Fruit fly (Drosophila melanogaster) whole organism, embryonic: Measurements from ENCODE around the gene CG13313.
A peak's percentile ranks its signal among the peaks of the same experiment; 100 is the strongest.

Source experiments
- Abd-B ChIP-seq: fragments of 200-800 bp; sonication (Bioruptor generic); optimal IDR thresholded peaks from 2 replicates; lab custom pipeline; 2018; ENCODE audit warnings: missing biosample characterization, mild to moderate bottlenecking, missing genetic modification characterization, moderate library complexity
- C15 ChIP-seq: fragments of 200-800 bp; sonication (Bioruptor generic); IDR thresholded peaks from 3 replicates; pipeline ENCODE4 v1.3.6; 2022; ENCODE audit warnings: missing biosample characterization, missing genetic modification characterization
- CG10274 ChIP-seq: fragments of 200-800 bp; sonication (Bioruptor generic); optimal IDR thresholded peaks from 3 replicates; lab custom pipeline; 2017; ENCODE audit warnings: missing biosample characterization, mild to moderate bottlenecking, missing genetic modification characterization
- CG10321 ChIP-seq: fragments of 200-800 bp; sonication (Bioruptor generic); IDR thresholded peaks from 2 replicates; pipeline ENCODE4 v1.3.6; 2022; ENCODE audit warnings: missing biosample characterization, missing genetic modification characterization
- CG10462 ChIP-seq: fragments of 200-800 bp; sonication (Bioruptor generic); optimal IDR thresholded peaks from 2 replicates; lab custom pipeline; 2016; ENCODE audit warnings: missing biosample characterization, missing genetic modification characterization
- CG11560 ChIP-seq: fragments of 200-800 bp; sonication (Bioruptor generic); IDR thresholded peaks from 3 replicates; pipeline ENCODE4 v1.3.6; 2022; ENCODE audit warnings: missing biosample characterization, missing genetic modification characterization
- CG11696 ChIP-seq: fragments of 200-800 bp; sonication (Bioruptor generic); IDR thresholded peaks from 2 replicates; pipeline ENCODE4 v1.3.6; 2022; ENCODE audit warnings: missing biosample characterization, missing genetic modification characterization
- CG11723 ChIP-seq: fragments of 200-800 bp; sonication (Bioruptor generic); optimal IDR thresholded peaks from 2 replicates; lab custom pipeline; 2017; ENCODE audit warnings: missing biosample characterization, mild to moderate bottlenecking, missing genetic modification characterization
- CG12391 ChIP-seq: fragments of 200-800 bp; sonication (Bioruptor generic); optimal IDR thresholded peaks from 3 replicates; lab custom pipeline; 2018; ENCODE audit warnings: missing biosample characterization, mild to moderate bottlenecking, missing genetic modification characterization, moderate library complexity
- CG12942 ChIP-seq: fragments of 200-800 bp; sonication (Bioruptor generic); optimal IDR thresholded peaks from 3 replicates; lab custom pipeline; 2016; ENCODE audit warnings: missing biosample characterization, missing genetic modification characterization
- CG13296 ChIP-seq: fragments of 200-800 bp; sonication (Bioruptor generic); optimal IDR thresholded peaks from 3 replicates; lab custom pipeline; 2018; ENCODE audit warnings: missing biosample characterization, mild to moderate bottlenecking, missing genetic modification characterization
- CG1602 ChIP-seq: fragments of 200-800 bp; sonication (Bioruptor generic); optimal IDR thresholded peaks from 3 replicates; lab custom pipeline; 2016; ENCODE audit warnings: missing biosample characterization, missing genetic modification characterization
- CG1603 ChIP-seq: fragments of 200-800 bp; sonication (Bioruptor generic); optimal IDR thresholded peaks from 2 replicates; lab custom pipeline; 2019; ENCODE audit warnings: missing biosample characterization, mild to moderate bottlenecking, missing genetic modification characterization, moderate library complexity
- CG1647 ChIP-seq: fragments of 200-800 bp; sonication (Bioruptor generic); optimal IDR thresholded peaks from 3 replicates; lab custom pipeline; 2016; ENCODE audit warnings: missing biosample characterization, missing genetic modification characterization
- CG16863 ChIP-seq: fragments of 200-800 bp; sonication (Bioruptor generic); optimal IDR thresholded peaks from 3 replicates; lab custom pipeline; 2016; ENCODE audit warnings: missing biosample characterization, missing genetic modification characterization
- CG18599 ChIP-seq: fragments of 200-800 bp; sonication (Bioruptor generic); optimal IDR thresholded peaks from 3 replicates; lab custom pipeline; 2017; ENCODE audit warnings: missing biosample characterization, missing genetic modification characterization, mild to moderate bottlenecking, moderate library complexity, missing genetic modification reagents
- CG2875 ChIP-seq: fragments of 200-800 bp; sonication (Bioruptor generic); optimal IDR thresholded peaks from 2 replicates; lab custom pipeline; 2017; ENCODE audit warnings: missing biosample characterization, mild to moderate bottlenecking, missing genetic modification characterization, missing genetic modification reagents
- CG4328 ChIP-seq: fragments of 200-800 bp; sonication (Bioruptor generic); optimal IDR thresholded peaks from 3 replicates; lab custom pipeline; 2017; ENCODE audit warnings: missing biosample characterization, missing genetic modification reagents, missing genetic modification characterization
- CG5180 ChIP-seq: fragments of 200-800 bp; sonication (Bioruptor generic); optimal IDR thresholded peaks from 3 replicates; lab custom pipeline; 2017; ENCODE audit warnings: missing biosample characterization, missing genetic modification characterization, mild to moderate bottlenecking, moderate library complexity, missing genetic modification reagents
- CG6175 ChIP-seq: fragments of 200-800 bp; sonication (Bioruptor generic); IDR thresholded peaks from 3 replicates; pipeline ENCODE4 v1.3.6; 2022; ENCODE audit warnings: missing biosample characterization, missing genetic modification characterization
- CG8089 ChIP-seq: fragments of 200-800 bp; sonication (Bioruptor generic); optimal IDR thresholded peaks from 3 replicates; lab custom pipeline; 2016; ENCODE audit warnings: missing biosample characterization, missing genetic modification characterization
- CG8388 ChIP-seq: fragments of 200-800 bp; sonication (Bioruptor generic); optimal IDR thresholded peaks from 2 replicates; lab custom pipeline; 2019; ENCODE audit warnings: missing biosample characterization, mild to moderate bottlenecking, missing genetic modification characterization, moderate library complexity
- CTCF ChIP-seq: fragments of 200-800 bp; sonication (Bioruptor generic); optimal IDR thresholded peaks from 2 replicates; lab custom pipeline; 2017; ENCODE audit warnings: missing biosample characterization, mild to moderate bottlenecking, missing genetic modification characterization, moderate library complexity
- Dek ChIP-seq: fragments of 200-800 bp; sonication (Bioruptor generic); optimal IDR thresholded peaks from 3 replicates; lab custom pipeline; 2019; ENCODE audit warnings: missing biosample characterization, mild to moderate bottlenecking, missing genetic modification characterization, moderate library complexity
- Doc2 ChIP-seq: fragments of 200-800 bp; sonication (Bioruptor generic); IDR thresholded peaks from 2 replicates; pipeline ENCODE4 v1.3.6; 2022; ENCODE audit warnings: missing biosample characterization, missing genetic modification characterization
- ERR ChIP-seq: fragments of 200-800 bp; sonication (Bioruptor generic); optimal IDR thresholded peaks from 2 replicates; lab custom pipeline; 2016; ENCODE audit warnings: missing biosample characterization, missing genetic modification characterization
- Hr78 ChIP-seq, 2 experiments: fragments of 200-800 bp in 1 of 2; fragments of >200 bp in 1 of 2; sonication (Bioruptor generic) in 1 of 2; optimal IDR thresholded peaks; 2 replicates each; lab custom pipeline; 2017 to 2019; ENCODE audit warnings: missing biosample characterization in 2 of 2, missing genetic modification characterization in 2 of 2, mild to moderate bottlenecking in 1 of 2, moderate library complexity in 1 of 2
- Mad ChIP-seq: fragments of 200-800 bp; sonication (Bioruptor generic); optimal IDR thresholded peaks from 2 replicates; lab custom pipeline; 2016; ENCODE audit warnings: missing biosample characterization, missing genetic modification characterization
- Med ChIP-seq: fragments of 200-800 bp; sonication (Bioruptor generic); peaks from one replicate; lab custom pipeline; 2016; ENCODE audit warnings: missing biosample characterization, missing genetic modification characterization, mild to moderate bottlenecking, inconsistent platforms, moderate library complexity
- Sin3A ChIP-seq: fragments of >200 bp; optimal IDR thresholded peaks from 2 replicates; lab custom pipeline; 2018
- Sox100B ChIP-seq: fragments of 200-800 bp; sonication (Bioruptor generic); optimal IDR thresholded peaks from 3 replicates; lab custom pipeline; 2018; ENCODE audit warnings: missing biosample characterization, mild to moderate bottlenecking, missing genetic modification characterization
- Sry-δ ChIP-seq: fragments of 200-800 bp; sonication (Bioruptor generic); optimal IDR thresholded peaks from 2 replicates; lab custom pipeline; 2016; ENCODE audit warnings: missing biosample characterization, missing genetic modification characterization
- Vsx1 ChIP-seq: fragments of 200-800 bp; sonication (Bioruptor generic); optimal IDR thresholded peaks from 2 replicates; lab custom pipeline; 2017; ENCODE audit warnings: missing biosample characterization, mild to moderate bottlenecking, missing genetic modification characterization, missing genetic modification reagents
- abd-A ChIP-seq: fragments of 200-800 bp; sonication (Bioruptor generic); optimal IDR thresholded peaks from 3 replicates; lab custom pipeline; 2019; ENCODE audit warnings: missing biosample characterization, mild to moderate bottlenecking, missing genetic modification characterization, moderate library complexity
- ap ChIP-seq: fragments of 200-800 bp; sonication (Bioruptor generic); IDR thresholded peaks from 2 replicates; pipeline ENCODE4 v1.3.6; 2022; ENCODE audit warnings: missing biosample characterization, missing genetic modification characterization
- cad ChIP-seq: fragments of >200 bp; optimal IDR thresholded peaks from 2 replicates; lab custom pipeline; 2017; ENCODE audit warnings: missing biosample characterization, missing genetic modification characterization
- cg ChIP-seq: fragments of 200-800 bp; sonication (Bioruptor generic); optimal IDR thresholded peaks from 3 replicates; lab custom pipeline; 2019; ENCODE audit warnings: missing biosample characterization, mild to moderate bottlenecking, missing genetic modification characterization, moderate library complexity
- crp ChIP-seq, 2 experiments: fragments of 200-800 bp; sonication (Bioruptor generic); optimal IDR thresholded peaks; 2 replicates in 1 of 2; 3 replicates in 1 of 2; lab custom pipeline; 2017; ENCODE audit warnings: missing biosample characterization in 2 of 2, missing genetic modification characterization in 2 of 2, mild to moderate bottlenecking in 1 of 2, moderate library complexity in 1 of 2
- fd64A ChIP-seq: fragments of 200-800 bp; sonication (Bioruptor generic); optimal IDR thresholded peaks from 3 replicates; lab custom pipeline; 2018; ENCODE audit warnings: missing biosample characterization, mild to moderate bottlenecking, missing genetic modification characterization
- gce ChIP-seq: fragments of 200-800 bp; sonication (Bioruptor generic); IDR thresholded peaks from 3 replicates; pipeline ENCODE4 v1.3.6; 2022; ENCODE audit warnings: missing biosample characterization, missing genetic modification characterization
- mam ChIP-seq: fragments of 200-800 bp; sonication (Bioruptor generic); optimal IDR thresholded peaks from 3 replicates; lab custom pipeline; 2016; ENCODE audit warnings: missing biosample characterization, missing genetic modification characterization
- mirr ChIP-seq: fragments of 200-800 bp; sonication (Bioruptor generic); optimal IDR thresholded peaks from 3 replicates; lab custom pipeline; 2018; ENCODE audit warnings: missing biosample characterization, mild to moderate bottlenecking, missing genetic modification characterization
- pb ChIP-seq: fragments of 200-800 bp; sonication (Bioruptor generic); optimal IDR thresholded peaks from 3 replicates; lab custom pipeline; 2016; ENCODE audit warnings: missing biosample characterization, missing genetic modification characterization
- pfk ChIP-seq: fragments of 200-800 bp; sonication (Bioruptor generic); optimal IDR thresholded peaks from 2 replicates; lab custom pipeline; 2018; ENCODE audit warnings: missing biosample characterization, mild to moderate bottlenecking, missing genetic modification characterization, moderate library complexity
- sens-2 ChIP-seq: fragments of 200-800 bp; sonication (Bioruptor generic); IDR thresholded peaks from 2 replicates; pipeline ENCODE4 v1.3.6; 2022; ENCODE audit warnings: missing biosample characterization, missing genetic modification characterization
- sima ChIP-seq: fragments of 200-800 bp; sonication (Bioruptor generic); optimal IDR thresholded peaks from 2 replicates; lab custom pipeline; 2016; ENCODE audit warnings: missing biosample characterization, missing genetic modification characterization
- slou ChIP-seq: fragments of 200-800 bp; sonication (Bioruptor generic); optimal IDR thresholded peaks from 3 replicates; lab custom pipeline; 2016; ENCODE audit warnings: missing biosample characterization, missing genetic modification characterization
- sob ChIP-seq: fragments of 200-800 bp; sonication (Bioruptor generic); IDR thresholded peaks from 2 replicates; pipeline ENCODE4 v1.3.6; 2022; ENCODE audit warnings: missing biosample characterization, missing genetic modification characterization
- sr ChIP-seq: fragments of 200-800 bp; sonication (Bioruptor generic); IDR thresholded peaks from 3 replicates; pipeline ENCODE4 v1.3.6; 2022; ENCODE audit warnings: missing biosample characterization, missing genetic modification characterization
- tin ChIP-seq: fragments of 200-800 bp; sonication (Bioruptor generic); optimal IDR thresholded peaks from 3 replicates; lab custom pipeline; 2016; ENCODE audit warnings: missing biosample characterization, missing genetic modification characterization
- tx ChIP-seq: fragments of 200-800 bp; sonication (Bioruptor generic); optimal IDR thresholded peaks from 2 replicates; lab custom pipeline; 2016; ENCODE audit warnings: missing biosample characterization, missing genetic modification characterization
- unpg ChIP-seq: fragments of 200-800 bp; sonication (Bioruptor generic); optimal IDR thresholded peaks from 3 replicates; lab custom pipeline; 2018; ENCODE audit warnings: missing biosample characterization, mild to moderate bottlenecking, missing genetic modification characterization, moderate library complexity
- zfh2 ChIP-seq: fragments of 200-800 bp; sonication (Bioruptor generic); optimal IDR thresholded peaks from 2 replicates; lab custom pipeline; 2016; ENCODE audit warnings: missing biosample characterization, missing genetic modification characterization

Gene CG13313

dm6 chr3L:8954648-8955033 lies 4.0 kb upstream of the CG13313 start, which contains the start of gene GNBP3 (continued):
- TF ChIP-seq CG2875 (no peak), Sin3A (lab: Kevin White, UChicago) (no peak), Vsx1 (peak; percentile 41), gce (no peak; the same call in 2 of the 3 replicates), mirr (no peak), CG8089 (GFP tag; lab: Kevin White, UChicago) (no peak), CG13296 (GFP tag; lab: Kevin White, UChicago) (no peak), crp (GFP tag; optimal IDR thresholded peaks at IDR 0.05; lab: Kevin White, UChicago) (no peak), Med (peak; percentile 78), CG16863 (GFP tag; lab: Kevin White, UChicago) (no peak), CG11560 (tag; lab: Robert Waterston, UW) (no peak), CG1602 (peak; percentile 23), CG4328 (no peak), CG8388 (GFP tag; lab: Kevin White, UChicago) (peak; percentile 40), tx (GFP tag; lab: Kevin White, UChicago) (no peak), CG5180 (GFP tag; lab: Kevin White, UChicago) (no peak), sens-2 (GFP tag; lab: Robert Waterston, UW) (no peak), ERR (no peak), fd64A (GFP tag; lab: Kevin White, UChicago) (peak; percentile 2), pfk (GFP tag; lab: Kevin White, UChicago) (no peak), sob (GFP tag; lab: Robert Waterston, UW) (no peak), abd-A (no peak), sima (GFP tag; lab: Kevin White, UChicago) (no peak), CG1647 (GFP tag; lab: Kevin White, UChicago) (peak; percentile 33), C15 (GFP tag; lab: Robert Waterston, UW) (no peak), CTCF (GFP tag; lab: Kevin White, UChicago) (peak; percentile 6), Mad (GFP tag; lab: Kevin White, UChicago) (no peak), CG1603 (tag; lab: Kevin White, UChicago) (no peak), Abd-B (peak; percentile 54), tin (GFP tag; lab: Kevin White, UChicago) (peak; percentile 66), Dek (tag; lab: Kevin White, UChicago) (peak; percentile 60), mam (peak; percentile 55), CG12391 (tag; lab: Kevin White, UChicago) (peak; percentile 43), sr (GFP tag; lab: Robert Waterston, UW) (no peak), Sox100B (GFP tag; lab: Kevin White, UChicago) (peak; percentile 82), CG10462 (GFP tag; lab: Kevin White, UChicago) (no peak), CG6175 (GFP tag; lab: Robert Waterston, UW) (no peak), CG18599 (GFP tag; lab: Kevin White, UChicago) (peak; percentile 88), Doc2 (no peak), CG10274 (GFP tag; lab: Kevin White, UChicago) (no peak), slou (GFP tag; lab: Kevin White, UChicago) (no peak), unpg (GFP tag; lab: Kevin White, UChicago) (peak; percentile 59), Sry-δ (GFP tag; lab: Kevin White, UChicago) (no peak), pb (GFP tag; lab: Kevin White, UChicago) (no peak), Hr78 (GFP tag; optimal IDR thresholded peaks at IDR 0.05; lab: Kevin White, UChicago) (peak in 1 of 2 experiments; percentile 12), cg (GFP tag; lab: Kevin White, UChicago) (no peak), CG12942 (no peak), ap (GFP tag; lab: Robert Waterston, UW) (no peak), CG11723 (GFP tag; lab: Kevin White, UChicago) (no peak), zfh2 (GFP tag; lab: Kevin White, UChicago) (peak; percentile 19), CG11696 (GFP tag; lab: Robert Waterston, UW) (no peak), cad (GFP tag; lab: Kevin White, UChicago) (no peak), CG10321 (no peak)
